Worm (Caenorhabditis elegans): ENCODE results near the gene grl-7.

- TF ChIP-seq him-1 (tag; optimal IDR thresholded peaks at IDR 0.05): no peak
- TF ChIP-seq W03F9.2 (tag; optimal IDR thresholded peaks at IDR 0.05): no peak
- TF ChIP-seq dao-5 (tag; optimal IDR thresholded peaks at IDR 0.05): no peak
Measured at ce11 chrV:11323720-11324119, 23.1 kb downstream of the grl-7 start, which contains the start of gene str-141.

Measured in whole organism, L4/young adult.